Fruit fly (Drosophila melanogaster) whole organism, embryonic: ENCODE results near the gene CG2006.

Experiments used
- CG10321 ChIP-seq: fragments of 200-800 bp; sonication (Bioruptor generic); IDR thresholded peaks from 2 replicates; pipeline ENCODE4 v1.3.6; 2022; ENCODE audit warnings: missing biosample characterization, missing genetic modification characterization
- CG12071 ChIP-seq: fragments of 200-800 bp; sonication (Bioruptor generic); optimal IDR thresholded peaks from 3 replicates; lab custom pipeline; 2018; ENCODE audit warnings: missing biosample characterization, mild to moderate bottlenecking, missing genetic modification characterization
- CG14441 ChIP-seq: fragments of 200-800 bp; sonication (Bioruptor generic); IDR thresholded peaks from 2 replicates; pipeline ENCODE4 v1.3.6; 2022; ENCODE audit warnings: missing biosample characterization, missing genetic modification characterization
- CG14667 ChIP-seq: fragments of 200-800 bp; sonication (Bioruptor generic); IDR thresholded peaks from 2 replicates; pipeline ENCODE4 v1.3.6; 2022; ENCODE audit warnings: missing biosample characterization, missing genetic modification characterization
- CG15073 ChIP-seq: fragments of 200-800 bp; sonication (Bioruptor generic); optimal IDR thresholded peaks from 2 replicates; lab custom pipeline; 2016; ENCODE audit warnings: missing biosample characterization, missing genetic modification characterization
- CG1529 ChIP-seq: fragments of 200-800 bp; sonication (Bioruptor generic); optimal IDR thresholded peaks from 3 replicates; lab custom pipeline; 2018; ENCODE audit warnings: missing biosample characterization, missing genetic modification characterization
- CG15601 ChIP-seq: fragments of 200-800 bp; sonication (Bioruptor generic); optimal IDR thresholded peaks from 3 replicates; lab custom pipeline; 2019; ENCODE audit warnings: missing biosample characterization, mild to moderate bottlenecking, missing genetic modification characterization, moderate library complexity
- CG1603 ChIP-seq: fragments of 200-800 bp; sonication (Bioruptor generic); optimal IDR thresholded peaks from 2 replicates; lab custom pipeline; 2019; ENCODE audit warnings: missing biosample characterization, mild to moderate bottlenecking, missing genetic modification characterization, moderate library complexity
- CG1647 ChIP-seq: fragments of 200-800 bp; sonication (Bioruptor generic); optimal IDR thresholded peaks from 3 replicates; lab custom pipeline; 2016; ENCODE audit warnings: missing biosample characterization, missing genetic modification characterization
- CG17612 ChIP-seq: fragments of 200-800 bp; sonication (Bioruptor generic); IDR thresholded peaks from 2 replicates; pipeline ENCODE4 v1.3.6; 2022; ENCODE audit warnings: missing biosample characterization, missing genetic modification characterization
- CG18764 ChIP-seq: fragments of 200-800 bp; sonication (Bioruptor generic); optimal IDR thresholded peaks from 3 replicates; lab custom pipeline; 2016; ENCODE audit warnings: missing biosample characterization, missing genetic modification characterization
- CG2712 ChIP-seq: fragments of 200-800 bp; optimal IDR thresholded peaks from 3 replicates; lab custom pipeline; 2019; ENCODE audit warnings: missing biosample characterization, mild to moderate bottlenecking, missing genetic modification characterization, moderate library complexity
- CG3065 ChIP-seq: fragments of 200-800 bp; sonication (Bioruptor generic); optimal IDR thresholded peaks from 2 replicates; lab custom pipeline; 2016; ENCODE audit warnings: missing biosample characterization, missing genetic modification characterization
- CG32532 ChIP-seq: fragments of 200-800 bp; sonication (Bioruptor generic); IDR thresholded peaks from 2 replicates; pipeline ENCODE4 v1.3.6; 2022; ENCODE audit warnings: missing biosample characterization, missing genetic modification characterization
- CG3847 ChIP-seq: fragments of 200-800 bp; sonication (Bioruptor generic); IDR thresholded peaks from 2 replicates; pipeline ENCODE4 v1.3.6; 2022; ENCODE audit warnings: missing biosample characterization, missing genetic modification characterization
- CG6272 ChIP-seq: fragments of 200-800 bp; sonication (Bioruptor generic); IDR thresholded peaks from 2 replicates; pipeline ENCODE4 v1.3.6; 2022; ENCODE audit warnings: missing biosample characterization, missing genetic modification characterization
- CG7987 ChIP-seq: fragments of 200-800 bp; sonication (Bioruptor generic); optimal IDR thresholded peaks from 2 replicates; lab custom pipeline; 2018; ENCODE audit warnings: missing biosample characterization, mild to moderate bottlenecking, missing genetic modification characterization, moderate library complexity
- CG9817 ChIP-seq: fragments of 200-800 bp; sonication (Bioruptor generic); optimal IDR thresholded peaks from 2 replicates; lab custom pipeline; 2018; ENCODE audit warnings: missing biosample characterization, mild to moderate bottlenecking, missing genetic modification characterization, moderate library complexity
- CHES-1-like ChIP-seq: fragments of 200-800 bp; sonication (Bioruptor generic); optimal IDR thresholded peaks from 2 replicates; lab custom pipeline; 2016; ENCODE audit warnings: missing biosample characterization, missing genetic modification characterization
- CTCF ChIP-seq: fragments of 200-800 bp; sonication (Bioruptor generic); optimal IDR thresholded peaks from 2 replicates; lab custom pipeline; 2017; ENCODE audit warnings: missing biosample characterization, mild to moderate bottlenecking, missing genetic modification characterization, moderate library complexity
- CrebB ChIP-seq: fragments of 200-800 bp; sonication (Bioruptor generic); optimal IDR thresholded peaks from 3 replicates; lab custom pipeline; 2018; ENCODE audit warnings: missing biosample characterization, mild to moderate bottlenecking, missing genetic modification characterization
- E2f2 ChIP-seq: fragments of 200-800 bp; sonication (Bioruptor generic); IDR thresholded peaks from 2 replicates; pipeline ENCODE4 v1.3.6; 2022; ENCODE audit warnings: missing biosample characterization, missing genetic modification characterization
- H2.0 ChIP-seq: fragments of 200-800 bp; sonication (Bioruptor generic); IDR thresholded peaks from 2 replicates; pipeline ENCODE4 v1.3.6; 2022; ENCODE audit warnings: missing biosample characterization, missing genetic modification characterization
- HLH54F ChIP-seq: fragments of 200-800 bp; sonication (Bioruptor generic); optimal IDR thresholded peaks from 3 replicates; lab custom pipeline; 2016; ENCODE audit warnings: missing biosample characterization, missing genetic modification characterization
- HLHmδ ChIP-seq: fragments of 200-800 bp; sonication (Bioruptor generic); optimal IDR thresholded peaks from 2 replicates; lab custom pipeline; 2018; ENCODE audit warnings: missing biosample characterization, mild to moderate bottlenecking, missing genetic modification characterization, moderate library complexity
- Hmr ChIP-seq: fragments of 200-800 bp; sonication (Bioruptor generic); optimal IDR thresholded peaks from 3 replicates; lab custom pipeline; 2017; ENCODE audit warnings: mild to moderate bottlenecking, missing biosample characterization, missing genetic modification reagents, missing genetic modification characterization
- NK7.1 ChIP-seq: fragments of 200-800 bp; sonication (Bioruptor generic); optimal IDR thresholded peaks from 3 replicates; lab custom pipeline; 2016; ENCODE audit warnings: missing biosample characterization, missing genetic modification characterization
- PHDP ChIP-seq: fragments of 200-800 bp; sonication (Bioruptor generic); optimal IDR thresholded peaks from 3 replicates; lab custom pipeline; 2018; ENCODE audit warnings: missing biosample characterization, mild to moderate bottlenecking, missing genetic modification characterization, moderate library complexity
- Ptx1 ChIP-seq: fragments of 200-800 bp; sonication (Bioruptor generic); IDR thresholded peaks from 2 replicates; pipeline ENCODE4 v1.3.6; 2022; ENCODE audit warnings: missing biosample characterization, missing genetic modification characterization
- ash1 ChIP-seq: fragments of 200-800 bp; sonication (Bioruptor generic); optimal IDR thresholded peaks from 2 replicates; lab custom pipeline; 2018; ENCODE audit warnings: missing biosample characterization, mild to moderate bottlenecking, missing genetic modification characterization
- cas ChIP-seq: fragments of 200-800 bp; sonication (Bioruptor generic); IDR thresholded peaks from 2 replicates; pipeline ENCODE4 v1.3.6; 2022; ENCODE audit warnings: missing biosample characterization, missing genetic modification characterization
- cato ChIP-seq: fragments of 200-800 bp; sonication (Bioruptor generic); optimal IDR thresholded peaks from 2 replicates; lab custom pipeline; 2016; ENCODE audit warnings: missing biosample characterization, missing genetic modification characterization, borderline replicate concordance
- dmrt11E ChIP-seq: fragments of 200-800 bp; sonication (Bioruptor generic); optimal IDR thresholded peaks from 3 replicates; lab custom pipeline; 2018; ENCODE audit warnings: missing biosample characterization, mild to moderate bottlenecking, missing genetic modification characterization, moderate library complexity
- dysf ChIP-seq: fragments of 200-800 bp; sonication (Bioruptor generic); IDR thresholded peaks from 3 replicates; pipeline ENCODE4 v1.3.6; 2022; ENCODE audit warnings: missing biosample characterization, missing genetic modification characterization
- en ChIP-seq: fragments of 200-800 bp; sonication (Bioruptor generic); optimal IDR thresholded peaks from 2 replicates; lab custom pipeline; 2016; ENCODE audit warnings: missing biosample characterization, missing genetic modification characterization
- eyg ChIP-seq: fragments of 200-800 bp; sonication (Bioruptor generic); optimal IDR thresholded peaks from 3 replicates; lab custom pipeline; 2016; ENCODE audit warnings: missing biosample characterization, missing genetic modification characterization
- fd3F ChIP-seq: fragments of 200-800 bp; sonication (Bioruptor generic); optimal IDR thresholded peaks from 2 replicates; lab custom pipeline; 2018; ENCODE audit warnings: missing biosample characterization, mild to moderate bottlenecking, missing genetic modification characterization, moderate library complexity
- grau ChIP-seq: fragments of 200-800 bp; optimal IDR thresholded peaks from 3 replicates; lab custom pipeline; 2019; ENCODE audit warnings: missing biosample characterization, mild to moderate bottlenecking, missing genetic modification characterization, moderate library complexity
- her ChIP-seq: fragments of 200-800 bp; sonication (Bioruptor generic); optimal IDR thresholded peaks from 2 replicates; lab custom pipeline; 2016; ENCODE audit warnings: missing biosample characterization, missing genetic modification characterization
- ken ChIP-seq: fragments of 200-800 bp; sonication (Bioruptor generic); IDR thresholded peaks from 3 replicates; pipeline ENCODE4 v1.3.6; 2022; ENCODE audit warnings: missing biosample characterization, missing genetic modification characterization
- kni ChIP-seq: fragments of 200-800 bp; sonication (Bioruptor generic); optimal IDR thresholded peaks from 3 replicates; lab custom pipeline; 2017; ENCODE audit warnings: mild to moderate bottlenecking, missing biosample characterization, missing genetic modification reagents, missing genetic modification characterization
- lmd ChIP-seq: fragments of 200-800 bp; sonication (Bioruptor generic); IDR thresholded peaks from 2 replicates; pipeline ENCODE4 v1.3.6; 2022; ENCODE audit warnings: missing biosample characterization, missing genetic modification characterization
- mld ChIP-seq: fragments of 200-800 bp; sonication (Bioruptor generic); IDR thresholded peaks from 3 replicates; pipeline ENCODE4 v1.3.6; 2022; ENCODE audit warnings: missing biosample characterization, missing genetic modification characterization; ENCODE audit not compliant: partially characterized antibody
- nau ChIP-seq: fragments of 200-800 bp; sonication (Bioruptor generic); optimal IDR thresholded peaks from 3 replicates; lab custom pipeline; 2017; ENCODE audit warnings: missing biosample characterization, mild to moderate bottlenecking, missing genetic modification characterization, missing genetic modification reagents
- nom ChIP-seq: fragments of 200-800 bp; sonication (Bioruptor generic); optimal IDR thresholded peaks from 2 replicates; lab custom pipeline; 2017; ENCODE audit warnings: missing biosample characterization, missing genetic modification characterization, mild to moderate bottlenecking, moderate library complexity, missing genetic modification reagents
- pnt ChIP-seq: fragments of 200-800 bp; sonication (Bioruptor generic); optimal IDR thresholded peaks from 3 replicates; lab custom pipeline; 2016; ENCODE audit warnings: missing biosample characterization, missing genetic modification characterization
- pum ChIP-seq: fragments of 200-800 bp; sonication (Bioruptor generic); optimal IDR thresholded peaks from 2 replicates; lab custom pipeline; 2016; ENCODE audit warnings: missing biosample characterization, missing genetic modification characterization
- sqz ChIP-seq: fragments of 200-800 bp; sonication (Bioruptor generic); optimal IDR thresholded peaks from 3 replicates; lab custom pipeline; 2018; ENCODE audit warnings: missing biosample characterization, mild to moderate bottlenecking, missing genetic modification characterization
- ssp ChIP-seq: fragments of 200-800 bp; sonication (Bioruptor generic); IDR thresholded peaks from 2 replicates; pipeline ENCODE4 v1.3.6; 2022; ENCODE audit warnings: missing biosample characterization, missing genetic modification characterization
- twi ChIP-seq: fragments of 200-800 bp; optimal IDR thresholded peaks from 2 replicates; lab custom pipeline; 2019; ENCODE audit warnings: missing biosample characterization, mild to moderate bottlenecking, missing genetic modification characterization, moderate library complexity
- wdn ChIP-seq: fragments of 200-800 bp; sonication (Bioruptor generic); IDR thresholded peaks from 2 replicates; pipeline ENCODE4 v1.3.6; 2022; ENCODE audit warnings: missing biosample characterization, missing genetic modification characterization

CG2006 gene

DNA sequence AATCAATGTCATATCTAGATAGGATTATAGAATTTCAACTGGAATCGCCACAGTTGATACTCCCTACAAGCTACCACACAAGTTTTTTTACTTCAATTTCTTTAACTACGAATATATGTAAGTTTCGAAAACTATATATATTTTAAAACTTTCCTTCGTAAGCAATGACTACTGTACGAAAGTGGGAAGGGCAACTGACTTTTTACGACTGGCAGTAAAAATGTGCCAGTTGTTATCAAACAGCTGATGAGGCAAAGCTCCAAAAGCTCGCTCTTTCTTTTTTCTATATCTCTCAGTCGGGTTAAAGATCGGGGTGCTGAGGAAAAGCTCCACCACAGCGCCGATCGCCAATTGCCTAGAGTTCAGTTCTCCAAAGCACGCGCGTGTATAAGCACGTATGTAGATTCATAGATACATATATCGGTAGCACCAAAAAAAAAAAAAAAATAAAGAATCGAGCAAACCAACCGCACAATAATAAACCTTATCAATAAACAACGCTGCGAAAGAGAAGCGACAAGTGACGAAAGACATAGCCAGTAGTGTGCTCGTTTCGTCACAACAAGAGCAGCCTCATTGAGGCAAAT, 10.2 kb upstream of the CG2006 start:
- TF ChIP-seq CG17612 (no peak), Hmr (GFP tag; lab: Kevin White, UChicago) (peak; percentile 64), pnt (GFP tag; lab: Kevin White, UChicago) (peak; percentile 7), grau (tag; lab: Kevin White, UChicago) (peak; percentile 94), E2f2 (peak; percentile 60), twi (tag; lab: Kevin White, UChicago) (no peak), CG14441 (GFP tag; lab: Robert Waterston, UW) (peak; percentile 72), nom (peak; percentile 61), HLHmδ (GFP tag; lab: Kevin White, UChicago) (no peak), CG1603 (peak; percentile 41), PHDP (peak; percentile 78), CG15073 (GFP tag; lab: Kevin White, UChicago) (no peak), CG1647 (GFP tag; lab: Kevin White, UChicago) (no peak), sqz (GFP tag; lab: Kevin White, UChicago) (peak; percentile 49), HLH54F (GFP tag; lab: Kevin White, UChicago) (peak; percentile 20), ken (peak; percentile 76), lmd (GFP tag; lab: Robert Waterston, UW) (peak; percentile 70), kni (no peak), CG18764 (no peak), pum (GFP tag; lab: Kevin White, UChicago) (no peak), CG32532 (GFP tag; lab: Robert Waterston, UW) (peak; percentile 74; the same call in 1 of the 2 replicates), eyg (GFP tag; lab: Kevin White, UChicago) (peak; percentile 1), wdn (peak; percentile 45; the same call in 1 of the 2 replicates), mld (no peak), ssp (no peak), CrebB (peak; percentile 61), dysf (GFP tag; lab: Robert Waterston, UW) (peak; percentile 85), CG3847 (GFP tag; lab: Robert Waterston, UW) (peak; percentile 39; the same call in 1 of the 2 replicates), CG3065 (GFP tag; lab: Kevin White, UChicago) (no peak), CG7987 (GFP tag; lab: Kevin White, UChicago) (no peak), CTCF (GFP tag; lab: Kevin White, UChicago) (peak; percentile 32), cato (no peak), cas (GFP tag; lab: Robert Waterston, UW) (peak; percentile 53; the same call in 1 of the 2 replicates), CHES-1-like (peak; percentile 14), H2.0 (GFP tag; lab: Robert Waterston, UW) (peak; percentile 58; the same call in 1 of the 2 replicates), nau (GFP tag; lab: Kevin White, UChicago) (peak; percentile 60), CG14667 (GFP tag; lab: Robert Waterston, UW) (peak; percentile 69), CG6272 (GFP tag; lab: Robert Waterston, UW) (no peak), CG12071 (GFP tag; lab: Kevin White, UChicago) (peak; percentile 70), CG15601 (tag; lab: Kevin White, UChicago) (peak; percentile 40), en (GFP tag; lab: Kevin White, UChicago) (no peak), fd3F (peak; percentile 59), NK7.1 (GFP tag; lab: Kevin White, UChicago) (no peak), her (GFP tag; lab: Kevin White, UChicago) (no peak), CG10321 (GFP tag; lab: Robert Waterston, UW) (no peak), ash1 (GFP tag; lab: Kevin White, UChicago) (no peak), dmrt11E (tag; lab: Kevin White, UChicago) (no peak), CG9817 (peak; percentile 54), CG2712 (tag; lab: Kevin White, UChicago) (peak; percentile 58), CG1529 (GFP tag; lab: Kevin White, UChicago) (peak; percentile 11), Ptx1 (GFP tag; lab: Robert Waterston, UW) (peak; percentile 62)
